Worm (Caenorhabditis elegans) whole organism, late embryonic: Measurements from ENCODE around the gene F56D6.8.

Source experiments
- C38D4.7 ChIP-seq: fragments of 200-800 bp; sonication (Bioruptor generic); optimal IDR thresholded peaks from 2 replicates; lab custom pipeline; 2018; ENCODE audit warnings: mild to moderate bottlenecking, missing genetic modification characterization, moderate library complexity, missing compliant biosample characterization
- ceh-34 ChIP-seq: sonication (generic microtip); optimal IDR thresholded peaks from 2 replicates; lab custom pipeline; 2016; ENCODE audit warnings: mild to moderate bottlenecking, missing genetic modification characterization, missing compliant biosample characterization
- nhr-11 ChIP-seq: fragments of 150-350 bp; optimal IDR thresholded peaks from 2 replicates; lab custom pipeline; 2014; ENCODE audit warnings: missing biosample characterization, missing genetic modification characterization
- tbx-2 ChIP-seq: sonication (generic microtip); optimal IDR thresholded peaks from 2 replicates; lab custom pipeline; 2016; ENCODE audit warnings: missing genetic modification characterization, missing compliant biosample characterization

DNA sequence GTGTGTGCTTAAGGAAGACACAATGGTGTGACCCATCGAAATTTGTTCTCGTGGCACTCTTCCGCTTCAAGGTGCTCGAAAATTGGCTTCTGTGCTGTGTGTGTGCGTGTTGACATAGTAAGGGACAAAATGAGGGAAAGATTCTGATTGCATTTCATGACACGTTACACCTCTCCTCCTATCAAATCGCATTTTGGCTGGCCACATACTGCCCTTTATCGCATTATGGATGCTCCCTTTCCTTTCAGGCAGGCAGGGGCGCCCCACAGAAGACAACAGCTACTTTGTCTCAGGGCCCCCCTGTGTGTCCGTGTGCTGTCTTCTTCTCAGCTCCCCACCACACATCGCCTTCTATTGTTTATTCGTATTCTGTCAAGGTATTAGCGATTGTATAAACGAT lies 46.7 kb downstream of the F56D6.8 start:
- TF ChIP-seq nhr-11, result no peak
- no peak for TF ChIP-seq tbx-2 (tag; lab: Kevin White, UChicago)
- TF ChIP-seq C38D4.7 (GFP tag; lab: Kevin White, UChicago), result no peak
- TF ChIP-seq ceh-34 (tag; lab: Kevin White, UChicago), result peak; percentile 1
